Worm (Caenorhabditis elegans): ENCODE measurements around the gene srh-182.

DNA sequence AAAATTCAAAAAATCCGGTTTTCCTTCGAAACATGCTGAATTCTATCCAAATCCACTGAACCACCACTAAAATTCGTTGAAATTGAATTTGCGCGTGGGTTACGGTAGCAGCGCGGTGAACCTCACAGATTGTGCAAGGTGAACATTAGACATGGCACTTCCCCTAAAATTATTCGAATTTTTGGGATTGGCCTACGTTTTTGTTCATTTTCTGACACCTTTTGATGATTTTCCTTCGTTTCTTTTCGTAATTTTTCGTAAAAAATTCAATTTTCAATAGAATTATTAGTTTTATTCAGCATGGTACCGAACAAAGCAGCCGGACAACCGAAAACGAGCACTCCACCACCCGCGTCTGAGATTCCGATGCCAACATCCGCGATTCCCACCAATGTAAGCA is 35.2 kb downstream of the srh-182 start, which contains the start of gene ZK262.8:
- no peak for TF ChIP-seq ztf-23 (GFP tag; IDR thresholded peaks at IDR 0.05)
- TF ChIP-seq ztf-29 (GFP tag; IDR thresholded peaks at IDR 0.05): no peak
- TF ChIP-seq T22C8.4 (GFP tag; IDR thresholded peaks at IDR 0.05): no peak
- TF ChIP-seq ref-1 (GFP tag; conservative IDR thresholded peaks at IDR 0.05): no peak
